Fruit fly (Drosophila melanogaster) Kc167 (cell line): ENCODE measurements around the gene CG6974.

Experiments
- Myc ChIP-seq: fragments of >200 bp; optimal IDR thresholded peaks from 2 replicates; lab custom pipeline; 2017; ENCODE audit warnings: missing external identifiers
- Sin3A ChIP-seq: fragments of >200 bp; optimal IDR thresholded peaks from 2 replicates; lab custom pipeline; 2018; ENCODE audit warnings: missing external identifiers
- h ChIP-seq: fragments of >200 bp; optimal IDR thresholded peaks from 3 replicates; lab custom pipeline; 2018; ENCODE audit warnings: missing external identifiers
- insv ChIP-seq: fragments of >200 bp; optimal IDR thresholded peaks from 3 replicates; lab custom pipeline; 2018; ENCODE audit warnings: missing external identifiers
- psq ChIP-seq: fragments of >200 bp; optimal IDR thresholded peaks from 2 replicates; lab custom pipeline; 2017; ENCODE audit warnings: missing external identifiers
- ttk ChIP-seq: sonication (Bioruptor generic); optimal IDR thresholded peaks from 2 replicates; lab custom pipeline; 2017; ENCODE audit warnings: missing external identifiers

The CG6974 gene

DNA sequence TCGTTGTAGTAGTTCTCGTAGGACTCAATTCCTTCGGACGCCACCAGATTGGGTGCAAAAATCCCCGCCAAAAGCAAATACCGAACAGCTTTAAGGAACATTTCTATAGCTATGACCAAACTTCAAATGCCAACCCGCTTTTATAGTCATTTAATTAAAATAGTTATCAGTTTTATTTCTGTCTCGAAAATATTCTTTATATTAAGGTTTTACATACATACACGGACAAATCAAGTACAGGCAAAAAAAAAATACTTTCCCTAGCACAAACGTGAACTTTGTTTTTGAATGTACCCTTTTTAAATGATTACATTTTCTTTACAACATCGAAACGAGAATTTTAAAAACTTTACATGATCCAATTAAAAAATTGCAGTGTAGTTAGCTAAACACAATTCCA is at the start of gene CG6974:
TSS of gene CG6974 (minus strand) at position 101 of the 400 bp plus-strand sequence.
- TF ChIP-seq ttk (lab: Kevin White, UChicago) (no peak), h (lab: Kevin White, UChicago) (no peak), insv (lab: Kevin White, UChicago) (no peak), Myc (lab: Kevin White, UChicago) (no peak), Sin3A (lab: Kevin White, UChicago) (no peak)

DNA sequence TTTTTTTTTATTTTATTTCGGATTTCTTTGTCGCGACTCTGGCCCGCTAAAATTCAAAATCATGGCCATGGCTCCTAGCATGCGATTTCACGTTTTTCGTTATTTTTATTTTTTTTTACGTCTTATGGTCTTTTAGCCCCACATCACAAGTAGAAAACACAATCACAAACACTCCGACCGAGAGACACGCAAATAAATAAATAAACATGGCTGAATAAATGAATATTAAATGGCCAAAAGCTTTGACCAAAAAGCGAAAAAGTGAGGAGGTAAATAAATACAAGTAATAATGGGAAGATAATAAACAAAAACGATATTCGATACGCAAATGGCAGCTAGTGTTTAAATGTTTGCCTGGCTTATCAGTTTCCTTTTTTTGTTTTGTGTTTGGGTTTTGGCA is 49.0 kb upstream of the CG6974 start:
- TF ChIP-seq h (lab: Kevin White, UChicago): no peak
- no peak for TF ChIP-seq Myc (lab: Kevin White, UChicago)
- TF ChIP-seq insv (lab: Kevin White, UChicago): no peak
- no peak for TF ChIP-seq ttk (lab: Kevin White, UChicago)
- no peak for TF ChIP-seq psq (lab: Kevin White, UChicago)
- TF ChIP-seq Sin3A (lab: Kevin White, UChicago): no peak

DNA sequence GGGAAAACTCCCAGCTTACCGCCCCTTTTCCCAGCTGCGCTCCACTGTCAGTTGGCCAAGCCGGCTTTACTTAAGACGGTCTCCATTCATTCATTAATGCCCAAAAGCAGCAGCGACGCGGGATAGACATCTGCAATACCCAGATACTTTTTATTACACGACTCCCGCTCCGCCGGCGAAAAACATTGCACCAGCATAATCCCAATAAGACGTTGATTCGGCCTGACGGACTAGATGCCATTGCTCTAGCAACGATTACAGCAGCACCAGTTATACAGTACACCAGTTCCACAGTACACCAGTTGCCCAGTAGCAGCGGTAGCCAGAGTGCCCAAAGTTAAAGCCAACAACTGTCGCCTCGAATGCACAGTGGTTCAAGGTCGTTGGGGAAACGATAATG is 46.7 kb upstream of the CG6974 start:
- TF ChIP-seq Myc (lab: Kevin White, UChicago) (no peak), Sin3A (lab: Kevin White, UChicago) (no peak), ttk (lab: Kevin White, UChicago) (no peak), psq (lab: Kevin White, UChicago) (no peak), h (lab: Kevin White, UChicago) (no peak), insv (lab: Kevin White, UChicago) (no peak)

DNA sequence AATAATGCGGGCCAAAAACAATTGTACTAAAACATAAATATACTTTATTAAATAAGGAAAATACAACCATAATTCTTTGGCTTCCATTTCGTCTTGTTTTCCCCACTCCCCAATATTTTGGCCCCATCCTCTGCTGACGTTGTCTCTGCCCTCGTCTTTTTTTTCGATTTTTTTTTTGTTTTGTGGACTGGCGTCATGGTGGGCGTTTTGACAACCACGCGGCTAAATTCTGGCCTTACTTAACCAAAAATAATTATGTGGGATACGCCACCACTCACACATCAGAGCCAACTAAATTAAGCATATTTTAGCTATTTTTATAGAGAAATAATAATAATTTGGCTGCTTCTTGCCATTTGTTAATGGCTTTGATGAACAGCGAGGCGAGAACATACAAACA is 45.5 kb upstream of the CG6974 start:
- TF ChIP-seq psq (lab: Kevin White, UChicago) (no peak), Sin3A (lab: Kevin White, UChicago) (no peak), ttk (lab: Kevin White, UChicago) (no peak), insv (lab: Kevin White, UChicago) (no peak), Myc (lab: Kevin White, UChicago) (no peak), h (lab: Kevin White, UChicago) (no peak)

DNA sequence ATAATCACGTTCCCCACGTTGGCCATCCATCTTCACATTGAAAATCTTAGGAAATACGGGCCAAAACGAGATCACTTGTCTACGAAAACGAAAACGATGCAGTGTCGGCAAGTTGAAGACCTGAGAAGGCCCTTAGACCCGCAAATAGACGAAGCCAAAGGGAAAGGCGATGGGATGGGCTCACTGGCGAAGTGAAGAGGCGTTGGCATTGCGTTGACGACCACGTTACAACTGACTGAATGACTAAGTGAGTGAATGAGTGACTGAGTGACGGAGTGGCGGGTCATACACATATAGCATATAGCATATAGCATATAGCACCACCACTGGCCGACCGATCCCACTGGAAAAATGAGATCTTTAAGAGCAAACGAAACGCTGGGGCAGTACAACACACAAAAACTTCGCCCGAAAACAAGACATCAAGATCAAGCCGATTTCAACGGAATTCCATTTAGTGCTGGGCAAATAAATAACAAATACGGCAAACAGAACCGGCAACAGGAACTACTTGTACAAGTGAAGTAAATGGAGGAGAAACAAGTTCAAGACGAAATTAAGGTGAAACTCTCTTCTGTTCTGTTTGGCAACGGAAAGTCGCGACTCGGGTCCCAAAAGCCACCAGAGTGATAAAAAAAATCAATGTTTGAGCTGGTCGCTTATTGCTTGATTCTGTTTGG is 44.1 kb upstream of the CG6974 start:
- TF ChIP-seq ttk (lab: Kevin White, UChicago) (no peak), insv (lab: Kevin White, UChicago) (no peak), Myc (lab: Kevin White, UChicago) (no peak), Sin3A (lab: Kevin White, UChicago) (no peak), h (lab: Kevin White, UChicago) (no peak), psq (lab: Kevin White, UChicago) (no peak)

DNA sequence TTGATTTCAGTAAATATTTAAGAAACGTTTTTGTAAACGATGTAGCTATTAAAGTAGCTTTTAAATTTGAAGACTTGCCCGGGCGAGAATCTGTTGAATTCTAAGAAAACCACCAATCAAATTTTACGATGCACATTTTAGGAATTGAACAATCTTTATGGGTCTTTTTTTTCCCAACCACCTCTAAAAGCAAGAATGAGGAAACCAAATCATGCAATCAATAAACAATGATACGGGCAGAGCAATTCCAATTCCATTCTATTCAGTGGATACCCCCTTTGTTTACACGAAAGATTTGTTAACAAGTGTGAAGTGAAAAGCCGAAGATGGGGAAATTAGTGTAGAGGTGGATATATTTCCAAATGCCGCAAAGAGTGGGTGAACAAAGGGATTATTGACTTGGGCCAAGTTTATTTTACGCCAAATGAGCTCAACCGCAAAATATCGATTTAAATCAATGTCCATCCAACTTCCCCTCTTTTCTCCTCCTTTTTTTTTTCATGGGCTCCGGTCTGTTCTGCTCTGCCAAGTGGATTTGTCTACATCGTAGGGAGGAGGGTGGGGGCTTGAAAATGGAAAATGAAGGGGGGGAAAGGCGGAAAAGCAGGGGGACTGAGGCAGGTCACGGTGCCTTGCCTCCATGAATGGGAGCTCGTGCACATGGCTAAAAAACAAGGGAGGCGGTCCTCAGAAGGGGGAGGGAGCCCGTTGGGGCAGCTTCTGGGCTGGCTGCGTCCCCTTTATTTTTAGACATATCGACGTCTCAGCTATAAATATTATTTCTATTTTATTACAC is 42.7 kb upstream of the CG6974 start:
- TF ChIP-seq insv (lab: Kevin White, UChicago) (no peak), h (lab: Kevin White, UChicago) (no peak), ttk (lab: Kevin White, UChicago) (no peak), psq (lab: Kevin White, UChicago) (no peak), Sin3A (lab: Kevin White, UChicago) (no peak), Myc (lab: Kevin White, UChicago) (no peak)

DNA sequence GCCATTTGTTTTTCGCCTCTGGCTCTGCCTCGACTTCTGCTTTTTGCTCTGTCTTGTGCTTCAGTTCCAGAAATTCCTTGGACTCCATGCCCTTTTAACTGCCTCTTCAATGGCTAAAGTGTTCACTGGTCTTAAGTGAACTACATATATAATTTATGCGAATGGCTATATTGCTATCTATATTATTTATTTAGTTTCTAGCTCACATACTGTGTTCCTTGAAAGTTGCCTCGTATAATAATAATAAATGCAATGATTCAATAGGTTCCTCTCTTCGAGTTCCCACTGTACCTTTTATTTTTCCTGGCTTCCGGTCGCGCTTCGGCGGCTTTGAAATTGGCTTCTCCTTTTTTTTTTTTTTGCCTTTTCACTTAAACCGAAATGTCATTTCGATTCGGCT is 40.6 kb upstream of the CG6974 start:
- TF ChIP-seq Sin3A (lab: Kevin White, UChicago) (no peak), Myc (lab: Kevin White, UChicago) (no peak), h (lab: Kevin White, UChicago) (no peak), ttk (lab: Kevin White, UChicago) (no peak)

DNA sequence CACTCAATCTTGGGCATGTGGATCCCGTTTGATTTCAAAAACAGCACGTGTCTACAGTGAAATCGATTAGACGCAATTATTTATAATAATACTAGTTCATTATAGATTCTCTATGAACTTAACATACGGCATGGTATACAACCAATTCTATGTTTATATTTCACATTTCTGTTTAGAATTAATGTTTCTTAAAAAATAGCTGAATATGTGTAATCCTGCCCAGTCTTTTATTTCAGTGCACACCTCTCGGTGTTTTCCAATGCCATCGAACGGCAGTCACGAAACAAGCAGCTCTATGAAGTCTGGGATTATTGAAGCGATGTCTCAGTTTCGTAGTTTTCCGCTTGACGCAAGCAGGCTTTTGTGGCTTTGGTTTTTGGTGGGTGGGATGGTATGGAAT is 38.7 kb upstream of the CG6974 start:
- TF ChIP-seq insv (lab: Kevin White, UChicago): no peak

DNA sequence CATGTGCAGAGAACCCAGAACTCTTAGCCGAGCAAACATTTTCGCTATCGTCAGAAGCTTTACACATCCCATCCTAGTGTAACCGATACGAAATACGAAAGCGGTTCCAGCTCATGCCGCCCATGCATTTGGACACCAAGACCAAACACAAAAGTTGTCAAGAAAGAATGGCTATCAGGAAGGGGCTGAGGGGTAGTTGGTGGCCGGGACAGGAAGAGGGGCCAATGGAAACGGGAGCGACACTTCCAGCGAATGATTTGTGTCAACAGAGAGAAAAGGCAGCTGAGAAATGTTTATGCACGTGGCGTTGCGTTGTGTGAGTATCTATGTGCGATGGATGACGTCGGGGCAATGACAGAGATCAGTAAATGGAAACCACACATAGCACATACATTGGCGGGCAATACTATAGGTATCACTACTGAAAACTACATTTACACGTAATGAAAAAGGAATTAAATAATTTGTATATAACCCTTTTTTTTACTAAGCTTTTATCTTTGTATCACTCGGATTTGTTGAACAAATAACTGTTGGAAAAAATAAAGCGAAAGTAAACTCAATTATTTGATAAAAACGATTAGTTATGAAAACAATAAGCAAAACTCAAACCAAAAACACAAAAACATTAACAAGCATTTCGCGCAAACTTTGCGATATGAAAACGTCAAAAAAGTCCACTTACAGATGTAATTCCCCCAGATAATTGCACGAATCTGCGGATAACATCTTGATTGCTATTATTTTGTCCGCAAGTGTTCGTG is 35.6 kb upstream of the CG6974 start:
- TF ChIP-seq insv (lab: Kevin White, UChicago) (no peak), h (lab: Kevin White, UChicago) (no peak), ttk (lab: Kevin White, UChicago) (no peak), Sin3A (lab: Kevin White, UChicago) (no peak), Myc (lab: Kevin White, UChicago) (no peak), psq (lab: Kevin White, UChicago) (no peak)

DNA sequence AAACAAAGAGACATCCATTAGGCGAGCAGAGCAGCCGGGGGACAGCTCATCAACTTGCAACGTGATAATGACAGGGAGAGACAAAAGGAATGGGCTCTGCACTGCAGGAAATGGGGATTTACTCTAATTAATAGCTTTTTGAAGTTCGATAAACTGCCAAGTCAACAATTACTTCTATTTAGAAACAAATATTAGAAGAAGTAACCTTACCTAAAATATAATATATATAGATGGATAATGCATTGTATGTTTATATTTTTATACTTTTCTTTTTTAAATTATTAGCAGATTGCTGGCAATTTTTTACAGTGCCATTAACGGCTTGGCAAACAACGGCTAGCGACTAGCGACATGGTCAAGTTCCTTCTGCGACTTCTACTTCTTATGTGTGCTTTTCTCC is 34.5 kb upstream of the CG6974 start:
- no peak for TF ChIP-seq Myc (lab: Kevin White, UChicago)
- no peak for TF ChIP-seq ttk (lab: Kevin White, UChicago)
- no peak for TF ChIP-seq insv (lab: Kevin White, UChicago)
- no peak for TF ChIP-seq Sin3A (lab: Kevin White, UChicago)
- no peak for TF ChIP-seq psq (lab: Kevin White, UChicago)

DNA sequence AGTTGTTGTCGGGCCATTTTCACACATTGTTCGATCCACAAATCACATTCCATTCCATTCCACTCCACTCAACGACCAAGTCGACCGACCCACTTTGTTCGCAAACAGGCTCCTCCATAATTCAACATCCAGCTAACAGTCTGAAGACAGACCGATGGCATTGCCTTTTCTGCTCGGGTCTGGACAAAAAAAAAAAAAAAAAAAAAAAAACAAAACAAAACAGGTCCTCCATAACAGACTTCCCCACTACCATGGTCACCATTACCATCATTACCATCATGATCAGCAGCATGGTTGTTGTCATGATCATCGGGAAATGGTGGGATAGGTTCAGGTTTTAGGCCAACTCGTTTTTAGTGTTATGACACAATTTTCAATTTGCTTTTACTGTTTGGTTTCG is 33.1 kb upstream of the CG6974 start:
- no peak for TF ChIP-seq psq (lab: Kevin White, UChicago)
